Worm (Caenorhabditis elegans): Measurements from ENCODE around the gene B0238.9.

B0238.9 gene

ce11 chrV:5259448-5259847, 18.5 kb downstream of the B0238.9 start, which contains the start of gene srt-70:
Gene srt-70, minus strand, starts transcription at chrV:5259548.
- TF ChIP-seq unc-86 (tag; optimal IDR thresholded peaks at IDR 0.05) (no peak), unc-98 (GFP tag; IDR thresholded peaks at IDR 0.05) (no peak), ama-1 (optimal IDR thresholded peaks at IDR 0.05) (no peak), mab-9 (GFP tag; IDR thresholded peaks at IDR 0.05) (no peak), fkh-8 (tag; optimal IDR thresholded peaks at IDR 0.05) (no peak), ceh-88 (GFP tag; IDR thresholded peaks at IDR 0.05) (no peak), C34B4.2 (tag; optimal IDR thresholded peaks at IDR 0.05) (no peak), rnt-1 (tag; optimal IDR thresholded peaks at IDR 0.05) (no peak)

DNA sequence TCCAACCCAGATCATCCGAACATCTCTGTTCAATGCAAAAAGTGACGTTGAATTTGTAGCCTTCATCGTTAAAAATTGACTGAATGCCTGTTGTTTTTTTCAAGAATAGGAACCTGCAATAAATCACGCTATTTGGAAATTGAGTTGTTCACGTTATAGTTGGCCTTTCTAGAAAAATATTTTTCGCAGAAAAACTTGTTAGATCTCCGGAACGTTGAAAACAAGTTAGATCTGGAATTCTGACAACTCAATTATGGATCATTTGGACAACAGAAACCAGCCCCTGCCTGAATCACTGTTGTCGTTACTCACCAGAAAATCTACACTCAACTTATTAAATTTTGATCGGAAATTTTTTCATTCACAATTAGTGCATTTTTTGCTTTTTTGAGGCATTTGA, 20.5 kb downstream of the B0238.9 start, which contains the start of gene srt-67:
TSS of gene srt-67 (minus strand) at position 101 of the 400 bp plus-strand sequence.
- TF ChIP-seq C16A3.4 (tag; optimal IDR thresholded peaks at IDR 0.05): no peak
- TF ChIP-seq lin-13 (GFP tag; optimal IDR thresholded peaks at IDR 0.05): no peak
- TF ChIP-seq tbx-2 (tag; optimal IDR thresholded peaks at IDR 0.05): no peak
- TF ChIP-seq nhr-77 (tag; optimal IDR thresholded peaks at IDR 0.05): no peak
- TF ChIP-seq snpc-4 (tag; optimal IDR thresholded peaks at IDR 0.05): no peak
- TF ChIP-seq mep-1 (tag; optimal IDR thresholded peaks at IDR 0.05): no peak
- TF ChIP-seq lsy-2 (tag; optimal IDR thresholded peaks at IDR 0.05): no peak
- TF ChIP-seq ceh-88 (GFP tag; IDR thresholded peaks at IDR 0.05): no peak
- TF ChIP-seq skn-1 (tag; optimal IDR thresholded peaks at IDR 0.05): no peak
- no peak for TF ChIP-seq lin-35 (GFP tag; optimal IDR thresholded peaks at IDR 0.05)
- no peak for TF ChIP-seq swsn-7 (tag; optimal IDR thresholded peaks at IDR 0.05)
- TF ChIP-seq efl-1 (optimal IDR thresholded peaks at IDR 0.05): no peak
- TF ChIP-seq efl-1 (GFP tag; optimal IDR thresholded peaks at IDR 0.05 in 1 of 2): no peak

DNA sequence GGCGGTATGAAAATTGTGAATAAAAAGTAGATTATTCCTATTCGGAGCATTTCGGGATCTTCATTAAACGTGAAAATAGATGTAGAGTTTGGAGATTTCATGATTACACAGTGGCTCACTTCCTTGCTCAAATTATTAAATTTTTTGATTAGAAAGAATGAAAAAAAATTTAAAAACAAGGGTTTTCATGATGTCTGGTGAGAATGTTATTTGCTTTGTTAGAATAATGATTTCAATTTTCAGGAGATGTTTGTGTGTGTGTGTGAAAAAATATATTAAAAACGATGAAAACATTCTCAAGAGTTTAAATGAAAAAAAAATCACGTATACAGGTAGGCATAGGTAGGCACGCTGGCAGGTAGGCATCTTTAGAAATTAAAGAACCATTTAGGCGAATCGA, 25.9 kb downstream of the B0238.9 start, which contains the start of gene srt-68:
TSS of gene srt-68 (minus strand) at position 101 of the 400 bp plus-strand sequence.
- no peak for TF ChIP-seq unc-130 (tag; optimal IDR thresholded peaks at IDR 0.05)
- no peak for TF ChIP-seq mdl-1 (tag; optimal IDR thresholded peaks at IDR 0.05)

ce11 chrV:5243036-5243435, 34.9 kb downstream of the B0238.9 start, which contains the start of gene cest-35.1:
Gene cest-35.1, minus strand, starts transcription at chrV:5243136.
- TF ChIP-seq elt-3 (tag; optimal IDR thresholded peaks at IDR 0.05) (no peak), ets-5 (GFP tag; IDR thresholded peaks at IDR 0.05) (no peak)

DNA sequence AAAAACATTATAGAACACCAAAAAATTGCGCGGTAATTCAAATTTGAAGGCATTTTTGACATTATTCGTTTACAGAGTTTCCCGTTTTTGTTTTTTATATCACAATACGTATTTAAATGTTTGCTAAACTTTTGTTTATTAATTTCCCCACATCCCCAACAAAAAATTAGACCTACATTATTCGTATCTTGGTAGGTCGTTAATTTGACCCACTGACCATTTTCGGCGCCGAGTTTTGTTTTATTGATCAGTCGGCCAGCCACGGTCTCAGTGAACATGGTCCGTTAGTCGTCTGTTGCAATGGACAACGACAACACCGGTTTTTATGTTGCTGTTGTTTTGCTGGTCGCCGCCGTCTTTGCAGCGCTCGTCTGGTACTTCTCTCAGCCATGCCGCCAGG, 38.0 kb downstream of the B0238.9 start, which contains the start of gene B0238.15:
TSS of gene B0238.15 (plus strand) at position 301 of the 400 bp plus-strand sequence.
- no peak for TF ChIP-seq swsn-7 (tag; optimal IDR thresholded peaks at IDR 0.05)
- no peak for TF ChIP-seq efl-1 (optimal IDR thresholded peaks at IDR 0.05)
- TF ChIP-seq efl-1 (GFP tag; optimal IDR thresholded peaks at IDR 0.05 in 1 of 2): peak in 1 of 2 experiments; percentile 48

DNA sequence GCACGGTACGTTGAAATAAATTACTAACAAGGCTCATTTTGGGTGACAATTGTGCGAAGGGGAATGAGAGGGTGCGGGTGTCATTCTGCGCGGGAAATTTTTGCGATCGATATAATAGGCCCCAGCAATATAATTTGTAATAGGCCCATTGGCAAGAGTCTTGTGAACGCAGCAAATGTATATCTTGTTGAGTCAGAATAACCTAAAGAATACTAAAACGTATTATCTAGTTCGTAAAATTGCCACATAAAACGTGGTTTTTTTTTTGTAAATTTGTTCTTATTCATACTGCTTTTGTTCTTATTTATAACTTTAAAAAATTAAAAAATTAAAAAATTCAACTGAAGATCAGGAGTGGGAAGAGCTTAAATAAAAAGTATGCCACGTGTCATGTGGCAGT, 38.5 kb downstream of the B0238.9 start, which contains the start of gene C52A10.3:
TSS of gene C52A10.3 (minus strand) at position 101 of the 400 bp plus-strand sequence.
- TF ChIP-seq lir-3 (tag; optimal IDR thresholded peaks at IDR 0.05; ENCODE audit: poor library complexity) (no peak), Y116A8C.19 (tag; optimal IDR thresholded peaks at IDR 0.05; ENCODE audit: borderline replicate concordance) (no peak), efl-1 (optimal IDR thresholded peaks at IDR 0.05) (no peak), efl-1 (GFP tag; optimal IDR thresholded peaks at IDR 0.05 in 1 of 2) (peak in 1 of 2 experiments; percentile 32)

ce11 chrV:5237116-5237515, 40.8 kb downstream of the B0238.9 start, which contains the start of gene cest-35.2:
Gene cest-35.2, minus strand, starts transcription at chrV:5237216.
- TF ChIP-seq vab-15 (tag; optimal IDR thresholded peaks at IDR 0.05): no peak
- no peak for TF ChIP-seq nhr-47 (tag; optimal IDR thresholded peaks at IDR 0.05)
- TF ChIP-seq dpl-1 (GFP tag; optimal IDR thresholded peaks at IDR 0.05): no peak
- TF ChIP-seq lin-13 (GFP tag; optimal IDR thresholded peaks at IDR 0.05): no peak
- TF ChIP-seq C34B4.2 (tag; optimal IDR thresholded peaks at IDR 0.05): no peak
- no peak for TF ChIP-seq mep-1 (tag; optimal IDR thresholded peaks at IDR 0.05)
- TF ChIP-seq efl-3 (GFP tag; optimal IDR thresholded peaks at IDR 0.05): no peak
- TF ChIP-seq nhr-28 (tag; optimal IDR thresholded peaks at IDR 0.05): no peak
- no peak for TF ChIP-seq elt-3 (tag; optimal IDR thresholded peaks at IDR 0.05)
- no peak for TF ChIP-seq nhr-77 (tag; optimal IDR thresholded peaks at IDR 0.05)
- TF ChIP-seq ces-1 (GFP tag; optimal IDR thresholded peaks at IDR 0.05): no peak
- no peak for TF ChIP-seq skn-1 (tag; optimal IDR thresholded peaks at IDR 0.05)

All from whole organism, L1 larva.